Worm (Caenorhabditis elegans) whole organism, early embryonic: ENCODE measurements around the gene clec-227.

Source experiments
- B0310.2 ChIP-seq: sonication (generic microtip); optimal IDR thresholded peaks from 2 replicates; lab custom pipeline; 2016; ENCODE audit warnings: mild to moderate bottlenecking, missing genetic modification characterization, missing compliant biosample characterization
- ama-1 ChIP-seq: fragments of 150-350 bp; optimal IDR thresholded peaks from 2 replicates; lab custom pipeline; 2014

DNA sequence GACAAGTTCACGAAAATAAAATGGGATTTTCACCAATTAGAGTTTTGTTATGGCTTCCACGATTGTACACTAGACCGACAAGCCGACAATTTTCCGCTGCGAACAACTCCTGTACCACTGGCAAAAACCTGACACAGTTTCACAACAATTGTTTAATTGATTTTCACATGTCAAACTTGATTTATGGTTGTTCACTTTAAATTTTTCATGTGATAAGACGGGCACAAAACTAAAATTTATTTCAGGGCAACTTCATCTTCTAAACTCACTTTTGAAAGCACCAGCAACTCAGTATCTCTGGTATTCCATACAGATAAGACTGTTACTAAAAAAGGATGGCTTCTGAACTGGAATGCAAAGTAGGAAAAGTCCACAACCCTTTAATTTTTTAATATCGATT is 9.1 kb downstream of the clec-227 start, which contains the start of gene R02D5.7:
- TF ChIP-seq ama-1: no peak
- TF ChIP-seq B0310.2 (tag; lab: Kevin White, UChicago): no peak
